Fruit fly (Drosophila melanogaster) whole organism, pupa: ENCODE data around the gene CG14230.
A peak's percentile ranks its signal among the peaks of the same experiment; 100 is the strongest.

ENCODE experiments used
- CG10348 ChIP-seq: fragments of 200-800 bp; sonication (Bioruptor generic); IDR thresholded peaks from 2 replicates; pipeline ENCODE4 v1.3.6; 2022; ENCODE audit warnings: missing biosample characterization, missing genetic modification characterization
- CG12605 ChIP-seq: fragments of 200-800 bp; sonication (Bioruptor generic); IDR thresholded peaks from 2 replicates; pipeline ENCODE4 v1.3.6; 2022; ENCODE audit warnings: missing biosample characterization, missing genetic modification characterization
- CG13204 ChIP-seq: fragments of 200-800 bp; sonication (Bioruptor generic); optimal IDR thresholded peaks from 2 replicates; lab custom pipeline; 2018; ENCODE audit warnings: missing biosample characterization, mild to moderate bottlenecking, missing genetic modification characterization, moderate library complexity
- CG14655 ChIP-seq: fragments of 200-800 bp; sonication (Bioruptor generic); optimal IDR thresholded peaks from 3 replicates; lab custom pipeline; 2017; ENCODE audit warnings: mild to moderate bottlenecking, missing biosample characterization, missing genetic modification reagents, missing genetic modification characterization
- CG15710 ChIP-seq: fragments of 200-800 bp; sonication (Bioruptor generic); optimal IDR thresholded peaks from 2 replicates; lab custom pipeline; 2018; ENCODE audit warnings: missing biosample characterization, mild to moderate bottlenecking, missing genetic modification characterization, moderate library complexity
- CG17806 ChIP-seq: fragments of 200-800 bp; sonication (Bioruptor generic); optimal IDR thresholded peaks from 2 replicates; lab custom pipeline; 2018; ENCODE audit warnings: missing biosample characterization, mild to moderate bottlenecking, missing genetic modification characterization, moderate library complexity
- CG32121 ChIP-seq: fragments of 200-800 bp; sonication (Bioruptor generic); IDR thresholded peaks from 2 replicates; pipeline ENCODE4 v1.3.6; 2022; ENCODE audit warnings: missing biosample characterization, missing genetic modification characterization
- CG34367 ChIP-seq: fragments of 200-800 bp; sonication (Bioruptor generic); optimal IDR thresholded peaks from 2 replicates; lab custom pipeline; 2018; ENCODE audit warnings: missing biosample characterization, mild to moderate bottlenecking, missing genetic modification characterization
- CG4496 ChIP-seq: fragments of 200-800 bp; sonication (Bioruptor generic); IDR thresholded peaks from 3 replicates; pipeline ENCODE4 v1.3.6; 2022; ENCODE audit warnings: missing biosample characterization, missing genetic modification characterization
- CG8159 ChIP-seq: fragments of 200-800 bp; sonication (Bioruptor generic); optimal IDR thresholded peaks from 3 replicates; lab custom pipeline; 2018; ENCODE audit warnings: missing biosample characterization, mild to moderate bottlenecking, missing genetic modification characterization, moderate library complexity
- CG8301 ChIP-seq: fragments of 200-800 bp; sonication (Bioruptor generic); optimal IDR thresholded peaks from 2 replicates; lab custom pipeline; 2018; ENCODE audit warnings: missing biosample characterization, mild to moderate bottlenecking, missing genetic modification characterization
- CG9948 ChIP-seq: fragments of 200-800 bp; sonication (Bioruptor generic); optimal IDR thresholded peaks from 2 replicates; lab custom pipeline; 2018; ENCODE audit warnings: missing biosample characterization, mild to moderate bottlenecking, missing genetic modification characterization, moderate library complexity
- D1 ChIP-seq: fragments of 200-800 bp; sonication (Bioruptor generic); optimal IDR thresholded peaks from 2 replicates; lab custom pipeline; 2018; ENCODE audit warnings: missing biosample characterization, mild to moderate bottlenecking, missing genetic modification characterization, moderate library complexity
- EcR ChIP-seq: fragments of 200-800 bp; sonication (Bioruptor generic); optimal IDR thresholded peaks from 3 replicates; lab custom pipeline; 2019; ENCODE audit warnings: missing biosample characterization, missing genetic modification characterization, mild to moderate bottlenecking, moderate library complexity, missing genetic modification reagents
- Ets98B ChIP-seq: fragments of 200-800 bp; sonication (Bioruptor generic); IDR thresholded peaks from 2 replicates; pipeline ENCODE4 v1.3.6; 2022; ENCODE audit warnings: missing biosample characterization, missing genetic modification characterization
- Pif1A ChIP-seq: fragments of 200-800 bp; sonication (Bioruptor generic); optimal IDR thresholded peaks from 3 replicates; lab custom pipeline; 2016; ENCODE audit warnings: missing biosample characterization, missing genetic modification characterization
- Pif1B ChIP-seq: fragments of 200-800 bp; sonication (Bioruptor generic); optimal IDR thresholded peaks from 3 replicates; lab custom pipeline; 2016; ENCODE audit warnings: missing biosample characterization, missing genetic modification characterization
- Snoo ChIP-seq: fragments of 200-800 bp; sonication (Bioruptor generic); optimal IDR thresholded peaks from 3 replicates; lab custom pipeline; 2017; ENCODE audit warnings: missing biosample characterization, mild to moderate bottlenecking, missing genetic modification characterization, inconsistent platforms
- fd96Ca ChIP-seq: fragments of 200-800 bp; sonication (Bioruptor generic); IDR thresholded peaks from 3 replicates; pipeline ENCODE4 v1.3.6; 2022; ENCODE audit warnings: missing biosample characterization, missing genetic modification characterization
- gl ChIP-seq: fragments of 200-800 bp; sonication (Bioruptor generic); optimal IDR thresholded peaks from 2 replicates; lab custom pipeline; 2018; ENCODE audit warnings: missing biosample characterization, mild to moderate bottlenecking, missing genetic modification characterization
- rn ChIP-seq: fragments of 200-800 bp; sonication (Bioruptor generic); IDR thresholded peaks from 2 replicates; pipeline ENCODE4 v1.3.6; 2022; ENCODE audit warnings: missing biosample characterization, missing genetic modification characterization

The CG14230 gene

dm6 chrX:19666991-19667409 lies 37.0 kb upstream of the CG14230 start, which contains the start of gene Zw:
Gene Zw, plus strand, starts transcription at chrX:19667252.
- TF ChIP-seq CG14655 = peak; percentile 52
- TF ChIP-seq CG17806 (tag; lab: Kevin White, UChicago) = peak; percentile 38
- peak; percentile 29 for TF ChIP-seq CG34367 (tag; lab: Kevin White, UChicago)
- TF ChIP-seq Pif1B = peak; percentile 14
- peak; percentile 75 for TF ChIP-seq CG4496 (GFP tag; lab: Robert Waterston, UW)
- peak; percentile 45 for TF ChIP-seq CG8159
- TF ChIP-seq CG9948 (tag; lab: Kevin White, UChicago) = peak; percentile 26
- TF ChIP-seq Pif1A = peak; percentile 67
- no peak for TF ChIP-seq CG12605 (GFP tag; lab: Robert Waterston, UW)
- peak; percentile 40 for TF ChIP-seq Snoo (tag; lab: Kevin White, UChicago)
- TF ChIP-seq CG32121 = peak; percentile 25; the same call in 1 of the 2 replicates
- TF ChIP-seq CG8301 = peak; percentile 36
- no peak for TF ChIP-seq D1 (tag; lab: Kevin White, UChicago)
- 0 out of 2 replicates have a peak, but pooled peaks have one; percentile 34 for TF ChIP-seq rn (GFP tag; lab: Robert Waterston, UW)
- TF ChIP-seq Ets98B = peak; percentile 72
- TF ChIP-seq CG13204 = peak; percentile 95
- no peak for TF ChIP-seq gl
- peak; percentile 28 for TF ChIP-seq EcR (GFP tag; lab: Kevin White, UChicago)
- TF ChIP-seq CG15710 (tag; lab: Kevin White, UChicago) = peak; percentile 36
- no peak for TF ChIP-seq CG10348 (GFP tag; lab: Robert Waterston, UW)
- TF ChIP-seq fd96Ca (GFP tag; lab: Robert Waterston, UW) = peak; percentile 74

- TF ChIP-seq D1 (tag; lab: Kevin White, UChicago) (no peak), CG14655 (no peak), fd96Ca (GFP tag; lab: Robert Waterston, UW) (no peak), CG12605 (GFP tag; lab: Robert Waterston, UW) (no peak), Pif1B (no peak), EcR (GFP tag; lab: Kevin White, UChicago) (no peak), CG32121 (no peak), CG10348 (GFP tag; lab: Robert Waterston, UW) (no peak), CG13204 (no peak), Snoo (tag; lab: Kevin White, UChicago) (no peak), rn (GFP tag; lab: Robert Waterston, UW) (no peak), Ets98B (no peak), CG4496 (GFP tag; lab: Robert Waterston, UW) (no peak), Pif1A (no peak), CG17806 (tag; lab: Kevin White, UChicago) (no peak)
These were observed 36.4 kb upstream of the CG14230 start for dm6 chrX:19667444-19668104.

DNA sequence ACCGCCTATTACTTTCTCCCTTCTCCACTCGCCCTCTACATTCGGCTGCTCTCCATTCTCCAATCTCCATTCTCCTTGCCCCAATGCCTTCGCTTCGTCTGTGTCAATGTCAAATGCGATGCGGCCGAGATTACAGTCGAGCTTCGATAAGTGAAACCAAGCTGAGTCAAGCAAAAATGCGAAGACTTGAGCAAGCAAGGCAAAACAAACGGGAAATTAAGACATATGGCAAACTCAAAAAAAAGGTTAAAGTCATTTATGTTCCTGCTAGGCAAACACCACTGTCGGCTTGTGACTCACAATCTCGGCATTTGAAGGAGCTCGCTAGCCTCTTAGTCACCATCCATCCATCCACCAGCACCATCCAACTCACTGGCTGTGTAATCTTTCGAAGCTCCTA lies 35.6 kb upstream of the CG14230 start:
- peak; percentile 97 for TF ChIP-seq CG4496 (GFP tag; lab: Robert Waterston, UW)
- peak; percentile 99 for TF ChIP-seq Snoo (tag; lab: Kevin White, UChicago)
- no peak for TF ChIP-seq D1 (tag; lab: Kevin White, UChicago)
- TF ChIP-seq rn (GFP tag; lab: Robert Waterston, UW) = peak; percentile 92
- TF ChIP-seq CG15710 (tag; lab: Kevin White, UChicago) = peak; percentile 98
- TF ChIP-seq gl = peak; percentile 96
- peak; percentile 96 for TF ChIP-seq CG12605 (GFP tag; lab: Robert Waterston, UW)
- peak; percentile 87 for TF ChIP-seq CG10348 (GFP tag; lab: Robert Waterston, UW)
- peak; percentile 94 for TF ChIP-seq CG32121
- TF ChIP-seq fd96Ca (GFP tag; lab: Robert Waterston, UW) = peak; percentile 98
- peak; percentile 96 for TF ChIP-seq CG13204
- TF ChIP-seq CG34367 (tag; lab: Kevin White, UChicago) = peak; percentile 98
- TF ChIP-seq Ets98B = peak; percentile 97
- TF ChIP-seq CG8301 = peak; percentile 93
- peak; percentile 96 for TF ChIP-seq CG9948 (tag; lab: Kevin White, UChicago)
- TF ChIP-seq Pif1B = peak; percentile 99
- TF ChIP-seq CG14655 = peak; percentile 95
- TF ChIP-seq CG8159 = peak; percentile 95
- peak; percentile 97 for TF ChIP-seq CG17806 (tag; lab: Kevin White, UChicago)
- peak; percentile 98 for TF ChIP-seq Pif1A
- TF ChIP-seq EcR (GFP tag; lab: Kevin White, UChicago) = peak; percentile 75
- TF ChIP-seq, all 21 proteins: peak for 20

- no peak for TF ChIP-seq CG12605 (GFP tag; lab: Robert Waterston, UW)
- no peak for TF ChIP-seq CG9948 (tag; lab: Kevin White, UChicago)
- no peak for TF ChIP-seq EcR (GFP tag; lab: Kevin White, UChicago)
- TF ChIP-seq D1 (tag; lab: Kevin White, UChicago) = no peak
- TF ChIP-seq Pif1B = no peak
- TF ChIP-seq rn (GFP tag; lab: Robert Waterston, UW) = no peak
- TF ChIP-seq CG34367 (tag; lab: Kevin White, UChicago) = no peak
- TF ChIP-seq, all 21 proteins: peak for 0
These were observed 28.3 kb upstream of the CG14230 start, which contains the start of gene et for dm6 chrX:19675662-19676061. Gene et, minus strand, starts transcription at chrX:19675891.

- TF ChIP-seq CG32121 (no peak), CG13204 (no peak), EcR (GFP tag; lab: Kevin White, UChicago) (no peak), rn (GFP tag; lab: Robert Waterston, UW) (no peak), Pif1A (no peak), CG8159 (no peak), CG14655 (no peak), CG10348 (GFP tag; lab: Robert Waterston, UW) (no peak), gl (no peak), Snoo (tag; lab: Kevin White, UChicago) (no peak), Pif1B (no peak), CG17806 (tag; lab: Kevin White, UChicago) (no peak), CG4496 (GFP tag; lab: Robert Waterston, UW) (no peak), CG12605 (GFP tag; lab: Robert Waterston, UW) (no peak), D1 (tag; lab: Kevin White, UChicago) (no peak), fd96Ca (GFP tag; lab: Robert Waterston, UW) (no peak)
These were observed 24.8 kb upstream of the CG14230 start for dm6 chrX:19679207-19679606.
